Worm (Caenorhabditis elegans) whole organism, L4 larva: Measurements from ENCODE around the gene T06C12.12.

Source experiments
- F26F4.8 ChIP-seq: fragments of 200-800 bp; sonication (Bioruptor generic); conservative IDR thresholded peaks from 2 replicates; pipeline ENCODE4 v1.3.6; 2022; ENCODE audit warnings: missing genetic modification characterization, missing compliant biosample characterization
- F37D6.2 ChIP-seq: sonication (generic microtip); optimal IDR thresholded peaks from 2 replicates; lab custom pipeline; 2016; ENCODE audit warnings: mild to moderate bottlenecking, missing genetic modification characterization, missing compliant biosample characterization
- F44E2.7 ChIP-seq: fragments of 200-800 bp; sonication (Bioruptor generic); IDR thresholded peaks from 2 replicates; pipeline ENCODE4 v2.1.2; 2022; ENCODE audit warnings: missing genetic modification characterization, missing compliant biosample characterization
- Y105C5A.15 ChIP-seq: fragments of 200-800 bp; sonication (Bioruptor generic); IDR thresholded peaks from 2 replicates; pipeline ENCODE4 v1.3.6; 2022; ENCODE audit warnings: missing genetic modification characterization, missing compliant biosample characterization
- Y75B8A.6 ChIP-seq: fragments of 200-800 bp; sonication (Bioruptor generic); IDR thresholded peaks from 2 replicates; pipeline ENCODE4 v1.3.6; 2022; ENCODE audit warnings: missing genetic modification reagents, missing genetic modification characterization, missing compliant biosample characterization
- aha-1 ChIP-seq: fragments of 150-350 bp; peaks from one replicate; lab custom pipeline; 2014; ENCODE audit warnings: missing biosample characterization, missing genetic modification characterization
- cey-2 ChIP-seq: sonication (generic microtip); optimal IDR thresholded peaks from 3 replicates; lab custom pipeline; 2017; ENCODE audit warnings: missing genetic modification characterization, mild to moderate bottlenecking, missing compliant biosample characterization, antibody characterized with exemption, borderline replicate concordance; ENCODE audit not compliant: insufficient read depth
- daf-16 ChIP-seq, 3 experiments: sonication (generic microtip); optimal IDR thresholded peaks; 2 replicates each; lab custom pipeline; 2016 to 2017; ENCODE audit warnings: missing genetic modification characterization in 3 of 3, missing genetic modification reagents in 3 of 3, mild to moderate bottlenecking in 2 of 3, missing compliant biosample characterization in 2 of 3, missing biosample characterization in 1 of 3, moderate library complexity in 1 of 3
- duxl-1 ChIP-seq: sonication (generic microtip); optimal IDR thresholded peaks from 2 replicates; lab custom pipeline; 2016; ENCODE audit warnings: mild to moderate bottlenecking, missing genetic modification characterization, moderate library complexity, missing compliant biosample characterization; ENCODE audit not compliant: poor library complexity
- egl-27 ChIP-seq: sonication (generic microtip); optimal IDR thresholded peaks from 3 replicates; lab custom pipeline; 2017; ENCODE audit warnings: missing biosample characterization, missing genetic modification reagents, missing genetic modification characterization
- fos-1 ChIP-seq: fragments of 150-350 bp; optimal IDR thresholded peaks from 2 replicates; lab custom pipeline; 2014; ENCODE audit warnings: missing biosample characterization, missing genetic modification characterization
- gei-8 ChIP-seq: fragments of 200-800 bp; sonication (Bioruptor generic); optimal IDR thresholded peaks from 2 replicates; lab custom pipeline; 2018; ENCODE audit warnings: mild to moderate bottlenecking, missing genetic modification characterization, missing compliant biosample characterization
- jun-1 ChIP-seq: fragments of 150-350 bp; optimal IDR thresholded peaks from 2 replicates; lab custom pipeline; 2014; ENCODE audit warnings: missing biosample characterization, missing genetic modification reagents, missing genetic modification characterization
- lir-3 ChIP-seq: sonication (generic microtip); optimal IDR thresholded peaks from 2 replicates; lab custom pipeline; 2016; ENCODE audit warnings: mild to moderate bottlenecking, missing genetic modification characterization, missing compliant biosample characterization
- lsy-2 ChIP-seq, 2 experiments: fragments of 150-350 bp in 1 of 2; sonication (generic microtip) in 1 of 2; optimal IDR thresholded peaks; 2 replicates each; lab custom pipeline; 2014 to 2017; ENCODE audit warnings: missing biosample characterization in 2 of 2, missing genetic modification characterization in 2 of 2
- madf-5 ChIP-seq, 2 experiments: fragments of 200-800 bp; sonication (Bioruptor generic); IDR thresholded peaks; 2 replicates each; pipeline ENCODE4 v1.3.6; 2022; ENCODE audit warnings: missing compliant biosample characterization in 2 of 2, missing genetic modification characterization in 2 of 2
- mep-1 ChIP-seq: fragments of 150-350 bp; sonication (generic microtip); optimal IDR thresholded peaks from 3 replicates; lab custom pipeline; 2014; ENCODE audit warnings: missing biosample characterization, missing genetic modification characterization
- mes-2 ChIP-seq: sonication (generic microtip); optimal IDR thresholded peaks from 2 replicates; lab custom pipeline; 2016; ENCODE audit warnings: missing genotype, mild to moderate bottlenecking, missing genetic modification characterization, missing compliant biosample characterization; ENCODE audit not compliant: poor library complexity, severe bottlenecking
- nhr-10 ChIP-seq: fragments of 150-350 bp; optimal IDR thresholded peaks from 2 replicates; lab custom pipeline; 2014; ENCODE audit warnings: missing biosample characterization, missing genetic modification characterization
- nhr-11 ChIP-seq: fragments of 150-350 bp; optimal IDR thresholded peaks from 2 replicates; lab custom pipeline; 2014; ENCODE audit warnings: missing biosample characterization, missing genetic modification characterization
- nhr-25 ChIP-seq: sonication (generic microtip); optimal IDR thresholded peaks from 2 replicates; lab custom pipeline; 2017; ENCODE audit warnings: missing genetic modification characterization, mild to moderate bottlenecking, missing compliant biosample characterization, antibody characterized with exemption, moderate library complexity, borderline replicate concordance; ENCODE audit not compliant: insufficient read depth
- nhr-6 ChIP-seq: fragments of 150-350 bp; optimal IDR thresholded peaks from 2 replicates; lab custom pipeline; 2014; ENCODE audit warnings: missing biosample characterization, missing genetic modification characterization
- nhr-76 ChIP-seq: fragments of 150-350 bp; optimal IDR thresholded peaks from 2 replicates; lab custom pipeline; 2014; ENCODE audit warnings: missing biosample characterization, missing genetic modification characterization
- nhr-77 ChIP-seq: fragments of 150-350 bp; optimal IDR thresholded peaks from 2 replicates; lab custom pipeline; 2014; ENCODE audit warnings: missing biosample characterization, missing genetic modification characterization
- php-3 ChIP-seq: fragments of 200-800 bp; sonication (Bioruptor generic); IDR thresholded peaks from 2 replicates; pipeline ENCODE4 v1.3.6; 2022; ENCODE audit warnings: missing genetic modification reagents, missing genetic modification characterization, missing compliant biosample characterization
- set-16 ChIP-seq: fragments of 200-800 bp; sonication (Bioruptor generic); IDR thresholded peaks from 2 replicates; pipeline ENCODE4 v1.3.6; 2022; ENCODE audit warnings: missing genetic modification reagents, missing genetic modification characterization, missing compliant biosample characterization
- spr-1 ChIP-seq: sonication (generic microtip); optimal IDR thresholded peaks from 2 replicates; lab custom pipeline; 2016; ENCODE audit warnings: mild to moderate bottlenecking, missing genetic modification characterization, missing compliant biosample characterization
- spr-3 ChIP-seq: fragments of 200-800 bp; sonication (Bioruptor generic); optimal IDR thresholded peaks from 2 replicates; lab custom pipeline; 2018; ENCODE audit warnings: mild to moderate bottlenecking, missing genetic modification characterization, missing compliant biosample characterization
- tra-1 ChIP-seq: fragments of 200-800 bp; sonication (Bioruptor generic); IDR thresholded peaks from 2 replicates; pipeline ENCODE4 v1.3.6; 2022; ENCODE audit warnings: missing genetic modification reagents, missing genetic modification characterization, missing compliant biosample characterization
- unc-39 ChIP-seq: sonication (generic microtip); optimal IDR thresholded peaks from 2 replicates; lab custom pipeline; 2017; ENCODE audit warnings: missing biosample characterization, missing genetic modification characterization
- zfp-3 ChIP-seq: fragments of 200-800 bp; sonication (Bioruptor generic); conservative IDR thresholded peaks from 2 replicates; pipeline ENCODE4 v1.3.6; 2022; ENCODE audit warnings: missing genetic modification reagents, missing genetic modification characterization, missing compliant biosample characterization
- ztf-7 ChIP-seq: fragments of 150-350 bp; optimal IDR thresholded peaks from 2 replicates; lab custom pipeline; 2014; ENCODE audit warnings: missing biosample characterization, missing genetic modification characterization

Gene T06C12.12

ce11 chrV:15863042-15863441 lies 28.8 kb upstream of the T06C12.12 start, which contains the start of gene srh-299:
Gene srh-299 (plus strand): TSS chrV:15863342.
- TF ChIP-seq aha-1 (tag; lab: Kevin White, UChicago) (peak; percentile 46), nhr-76 (tag; lab: Kevin White, UChicago) (no peak), nhr-11 (tag; lab: Kevin White, UChicago) (no peak), spr-3 (GFP tag; lab: Kevin White, UChicago) (no peak)
- TF ChIP-seq, all 104 proteins: peak for 1

- no peak for TF ChIP-seq ztf-7 (tag; lab: Kevin White, UChicago)
- no peak for TF ChIP-seq F37D6.2
- TF ChIP-seq lsy-2 (tag; optimal IDR thresholded peaks at IDR 0.05; lab: Kevin White, UChicago), result no peak
- TF ChIP-seq Y75B8A.6 (GFP tag; lab: Robert Waterston, UW), result no peak
Observed at ce11 chrV:15865839-15866238, 26.0 kb upstream of the T06C12.12 start, which contains the start of gene srh-293. Gene srh-293 (plus strand): TSS chrV:15866139.

- TF ChIP-seq tra-1 (no peak), daf-16 (GFP tag; optimal IDR thresholded peaks at IDR 0.05; lab: Kevin White, UChicago) (no peak), daf-16 (tag; optimal IDR thresholded peaks at IDR 0.05; lab: Kevin White, UChicago) (no peak), ztf-7 (tag; lab: Kevin White, UChicago) (no peak), Y105C5A.15 (GFP tag; lab: Robert Waterston, UW) (no peak), spr-3 (GFP tag; lab: Kevin White, UChicago) (no peak), nhr-10 (tag; lab: Kevin White, UChicago) (no peak), lir-3 (tag; lab: Kevin White, UChicago) (no peak), set-16 (no peak), mes-2 (no peak), egl-27 (no peak), F26F4.8 (GFP tag; lab: Robert Waterston, UW) (no peak)
Observed at ce11 chrV:15867373-15867772, 24.5 kb upstream of the T06C12.12 start, which contains the start of gene fbxa-197. Gene fbxa-197 (plus strand): TSS chrV:15867673.

- TF ChIP-seq spr-3 (GFP tag; lab: Kevin White, UChicago) (no peak), aha-1 (tag; lab: Kevin White, UChicago) (peak; percentile 18), fos-1 (no peak)
Observed at ce11 chrV:15870356-15870755, 21.5 kb upstream of the T06C12.12 start, which contains the start of gene str-57. Gene str-57 (plus strand): TSS chrV:15870656.

- TF ChIP-seq F44E2.7 (GFP tag; lab: Robert Waterston, UW) (no peak), mep-1 (tag; lab: Kevin White, UChicago) (no peak), php-3 (GFP tag; lab: Robert Waterston, UW) (no peak), nhr-6 (tag; lab: Kevin White, UChicago) (no peak), lir-3 (tag; lab: Kevin White, UChicago) (no peak), nhr-11 (tag; lab: Kevin White, UChicago) (no peak), cey-2 (tag; lab: Kevin White, UChicago) (no peak), gei-8 (no peak), nhr-77 (tag; lab: Kevin White, UChicago) (no peak), duxl-1 (tag; lab: Kevin White, UChicago) (no peak), nhr-25 (tag; lab: Kevin White, UChicago) (no peak), aha-1 (tag; lab: Kevin White, UChicago) (no peak), unc-39 (tag; lab: Kevin White, UChicago) (no peak), madf-5 (GFP tag; IDR thresholded peaks at IDR 0.05; lab: Robert Waterston, UW) (no peak), spr-1 (no peak), jun-1 (no peak), zfp-3 (GFP tag; lab: Robert Waterston, UW) (no peak)
Observed at ce11 chrV:15872273-15872672, 19.6 kb upstream of the T06C12.12 start, which contains the start of gene str-56. Gene str-56 (plus strand): TSS chrV:15872573.
